Worm (Caenorhabditis elegans): ENCODE measurements around the gene C08H9.16.

DNA sequence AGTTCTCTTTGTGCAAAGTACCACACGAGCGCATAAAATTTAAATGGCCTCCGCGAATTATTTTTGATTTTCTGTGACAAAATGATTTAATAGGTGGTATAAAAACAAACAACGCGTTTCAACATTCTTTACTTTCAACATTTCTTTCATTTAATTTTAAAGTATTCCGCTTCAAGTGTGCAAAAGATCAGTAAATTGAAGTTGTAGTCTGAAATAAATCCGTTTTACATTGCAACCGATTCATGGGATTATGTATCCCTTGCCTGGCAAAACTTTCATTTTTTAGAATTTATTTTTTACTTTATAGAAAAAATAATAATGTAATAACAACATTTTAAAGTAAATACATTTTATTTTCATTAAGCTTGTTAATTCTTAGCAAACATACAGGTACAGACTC is 1.9 kb downstream of the C08H9.16 start, which contains the start of gene F26C11.1:
- TF ChIP-seq ztf-29 (GFP tag; IDR thresholded peaks at IDR 0.05) (no peak), flt-1 (GFP tag; IDR thresholded peaks at IDR 0.05) (no peak)

Data from whole organism, midembryonic.